Worm (Caenorhabditis elegans): ENCODE results near the gene pha-4.

- TF ChIP-seq lin-39 (tag; optimal IDR thresholded peaks at IDR 0.05) (no peak), snpc-4 (tag; optimal IDR thresholded peaks at IDR 0.05) (no peak), madf-5 (GFP tag; IDR thresholded peaks at IDR 0.05) (no peak), dmd-9 (GFP tag; IDR thresholded peaks at IDR 0.05) (no peak), lin-13 (GFP tag; optimal IDR thresholded peaks at IDR 0.05) (no peak), hlh-30 (tag; optimal IDR thresholded peaks at IDR 0.05; ENCODE audit: insufficient read depth) (no peak), gei-8 (GFP tag; optimal IDR thresholded peaks at IDR 0.05) (no peak), F44E2.7 (GFP tag; IDR thresholded peaks at IDR 0.05) (no peak), fkh-10 (GFP tag; optimal IDR thresholded peaks at IDR 0.05) (no peak), unc-130 (GFP tag; optimal IDR thresholded peaks at IDR 0.05) (no peak), unc-39 (tag; optimal IDR thresholded peaks at IDR 0.05) (no peak), egl-27 (tag; optimal IDR thresholded peaks at IDR 0.05) (no peak), dpl-1 (GFP tag; optimal IDR thresholded peaks at IDR 0.05) (no peak), pha-4 (GFP tag; IDR thresholded peaks at IDR 0.05) (no peak), pha-4 (tag; optimal IDR thresholded peaks at IDR 0.05) (no peak)
These were observed 37.2 kb downstream of the pha-4 start, which contains the start of gene Y44A6D.1 for ce11 chrV:20790011-20790410.
